Fruit fly (Drosophila melanogaster): ENCODE data around the gene CG33169.
A peak's percentile ranks its signal among the peaks of the same experiment; 100 is the strongest.

CG33169 gene

DNA sequence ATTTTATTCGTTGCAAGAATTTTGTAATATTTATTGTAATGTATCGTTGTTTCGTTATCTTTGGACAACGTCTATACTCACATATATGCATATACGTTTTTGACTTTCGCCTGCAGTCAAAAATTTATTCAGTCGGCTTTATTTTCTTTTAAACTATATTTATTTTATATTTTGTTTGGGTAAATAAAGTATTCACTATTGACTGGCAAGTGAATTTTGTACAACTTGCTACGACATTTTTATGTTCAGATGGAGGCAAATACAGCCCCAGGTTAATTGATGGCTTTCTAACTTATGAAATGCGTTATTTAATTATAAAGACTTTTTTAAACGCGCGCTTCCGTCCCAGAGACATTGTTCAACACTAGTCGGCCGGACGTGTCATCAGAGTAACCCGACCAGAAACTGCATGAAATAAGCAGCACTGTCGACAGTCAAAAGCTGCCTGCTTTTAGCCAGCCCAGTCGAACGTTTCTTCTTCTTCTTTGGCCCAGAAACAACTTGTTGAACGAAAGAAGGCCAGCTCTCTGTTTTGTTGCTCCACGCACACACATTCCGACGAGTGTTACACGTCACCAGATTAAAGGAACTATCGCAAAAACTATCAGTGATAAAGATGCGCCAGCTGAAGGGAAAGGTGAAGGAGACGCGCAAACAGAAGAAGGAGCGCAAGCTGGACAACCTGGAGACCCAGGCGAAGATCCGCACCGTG is at the start of gene CG33169 (continued):
- TF ChIP-seq CG7928 (GFP tag; optimal IDR thresholded peaks at IDR 0.05) = peak; percentile 67
- TF ChIP-seq CkIIα-i1 (GFP tag; IDR thresholded peaks at IDR 0.05) = no peak
- TF ChIP-seq CG13624 (GFP tag; optimal IDR thresholded peaks at IDR 0.05) = peak; percentile 92
- TF ChIP-seq hb (GFP tag; IDR thresholded peaks at IDR 0.05; ENCODE audit: partially characterized antibody) = peak; percentile 35; the same call in 1 of the 3 replicates
- TF ChIP-seq nau (GFP tag; optimal IDR thresholded peaks at IDR 0.05) = no peak
- peak; percentile 65 for TF ChIP-seq crc (GFP tag; optimal IDR thresholded peaks at IDR 0.05)
- TF ChIP-seq Mad (GFP tag; optimal IDR thresholded peaks at IDR 0.05) = peak; percentile 89
- peak; percentile 66 for TF ChIP-seq CG13424 (tag; optimal IDR thresholded peaks at IDR 0.05)
- TF ChIP-seq Eip74EF (GFP tag; optimal IDR thresholded peaks at IDR 0.05) = no peak
- peak; percentile 41; the same call in 1 of the 2 replicates for TF ChIP-seq dimm (GFP tag; IDR thresholded peaks at IDR 0.05)
- peak; percentile 59 for TF ChIP-seq PHDP (tag; optimal IDR thresholded peaks at IDR 0.05)
- peak; percentile 71; the same call in 2 of the 3 replicates for TF ChIP-seq so (GFP tag; IDR thresholded peaks at IDR 0.05)
- peak; percentile 98 for TF ChIP-seq CG12155 (GFP tag; optimal IDR thresholded peaks at IDR 0.05)
- TF ChIP-seq odd (GFP tag; optimal IDR thresholded peaks at IDR 0.05) = no peak
- peak; percentile 76 for TF ChIP-seq ssp (GFP tag; IDR thresholded peaks at IDR 0.05)
- TF ChIP-seq aop (GFP tag; IDR thresholded peaks at IDR 0.05) = peak; percentile 35; the same call in 1 of the 2 replicates
- peak; percentile 82 for TF ChIP-seq CG4328 (GFP tag; optimal IDR thresholded peaks at IDR 0.05)
- peak; percentile 79 for TF ChIP-seq tin (GFP tag; optimal IDR thresholded peaks at IDR 0.05)
- TF ChIP-seq CG34224 (GFP tag; IDR thresholded peaks at IDR 0.05; ENCODE audit: partially characterized antibody) = peak; percentile 54; the same call in 2 of the 3 replicates
- TF ChIP-seq Xrp1 (GFP tag; IDR thresholded peaks at IDR 0.05) = peak; percentile 70
- peak; percentile 82 for TF ChIP-seq CG10366 (GFP tag; IDR thresholded peaks at IDR 0.05)
- TF ChIP-seq CG13775 (GFP tag; optimal IDR thresholded peaks at IDR 0.05) = peak; percentile 57
- TF ChIP-seq CG17612 (GFP tag; IDR thresholded peaks at IDR 0.05) = peak; percentile 88
- TF ChIP-seq dpn (GFP tag; optimal IDR thresholded peaks at IDR 0.05) = peak; percentile 89 to 95
- peak; percentile 46 for TF ChIP-seq CG15696 (tag; optimal IDR thresholded peaks at IDR 0.05)
- peak; percentile 73 for TF ChIP-seq knrl (GFP tag; IDR thresholded peaks at IDR 0.05; ENCODE audit: partially characterized antibody)
- peak; percentile 76 for TF ChIP-seq CG2712 (tag; optimal IDR thresholded peaks at IDR 0.05)
- TF ChIP-seq ara (GFP tag; IDR thresholded peaks at IDR 0.05) = peak; percentile 82
- TF ChIP-seq CG32772 (GFP tag; IDR thresholded peaks at IDR 0.05) = peak; percentile 74
- TF ChIP-seq NFAT (GFP tag; IDR thresholded peaks at IDR 0.05) = peak; percentile 96
- peak; percentile 89 for TF ChIP-seq CG11504 (tag; optimal IDR thresholded peaks at IDR 0.05)
- peak; percentile 89 for TF ChIP-seq Side (GFP tag; optimal IDR thresholded peaks at IDR 0.05)
- peak; percentile 95 for TF ChIP-seq CHES-1-like (GFP tag; optimal IDR thresholded peaks at IDR 0.05)
- peak; percentile 85 for TF ChIP-seq Dek (tag; optimal IDR thresholded peaks at IDR 0.05)
- peak; percentile 72 for TF ChIP-seq slp2 (GFP tag; optimal IDR thresholded peaks at IDR 0.05)
- TF ChIP-seq crp (GFP tag; optimal IDR thresholded peaks at IDR 0.05) = peak in 1 of 2 experiments; percentile 78
- peak; percentile 30 for TF ChIP-seq CG10979 (tag; optimal IDR thresholded peaks at IDR 0.05)
- peak; percentile 74 for TF ChIP-seq Ada2b (GFP tag; IDR thresholded peaks at IDR 0.05)
- peak; percentile 33; the same call in 1 of the 2 replicates for TF ChIP-seq Oaz (GFP tag; IDR thresholded peaks at IDR 0.05)
- peak; percentile 36 for TF ChIP-seq CG6765 (GFP tag; optimal IDR thresholded peaks at IDR 0.05)
- peak; percentile 59 for TF ChIP-seq gt (GFP tag; IDR thresholded peaks at IDR 0.05)
- TF ChIP-seq CG1792 (GFP tag; optimal IDR thresholded peaks at IDR 0.05) = peak; percentile 85
- TF ChIP-seq sr (GFP tag; IDR thresholded peaks at IDR 0.05) = peak; percentile 68; the same call in 2 of the 3 replicates
- peak; percentile 81 for TF ChIP-seq pnt (GFP tag; optimal IDR thresholded peaks at IDR 0.05)
- peak; percentile 56 for TF ChIP-seq CG11723 (GFP tag; optimal IDR thresholded peaks at IDR 0.05)
- TF ChIP-seq zen2 (GFP tag; IDR thresholded peaks at IDR 0.05; ENCODE audit: partially characterized antibody) = peak; percentile 26; the same call in 1 of the 3 replicates
- TF ChIP-seq CG12219 (GFP tag; optimal IDR thresholded peaks at IDR 0.05) = peak; percentile 56
- peak; percentile 94 for TF ChIP-seq CG16779 (GFP tag; IDR thresholded peaks at IDR 0.05)
- TF ChIP-seq CG2889 (GFP tag; IDR thresholded peaks at IDR 0.05) = no peak
